Fruit fly (Drosophila melanogaster): ENCODE data around the gene Rac1.
A peak's percentile ranks its signal among the peaks of the same experiment; 100 is the strongest.

dm6 chr3L:1349397-1349796, 46.9 kb upstream of the Rac1 start:
- TF ChIP-seq psq (GFP tag; optimal IDR thresholded peaks at IDR 0.05): peak; percentile 79
- TF ChIP-seq CrebA (GFP tag; optimal IDR thresholded peaks at IDR 0.05; ENCODE audit: borderline replicate concordance): no peak
- TF ChIP-seq OdsH (GFP tag; optimal IDR thresholded peaks at IDR 0.05): no peak
- no peak for TF ChIP-seq Abd-B (GFP tag; optimal IDR thresholded peaks at IDR 0.05)
- no peak for TF ChIP-seq N (GFP tag; optimal IDR thresholded peaks at IDR 0.05)
- no peak for TF ChIP-seq Sp1 (GFP tag; optimal IDR thresholded peaks at IDR 0.05)
- TF ChIP-seq fru (GFP tag; optimal IDR thresholded peaks at IDR 0.05): no peak
- TF ChIP-seq br (GFP tag; optimal IDR thresholded peaks at IDR 0.05): no peak
- TF ChIP-seq dl (GFP tag; optimal IDR thresholded peaks at IDR 0.05; ENCODE audit: insufficient read depth in 1 of 2, partially characterized antibody in 2 of 2): peak in 1 of 2 experiments; percentile 13
- TF ChIP-seq Hr78 (GFP tag; optimal IDR thresholded peaks at IDR 0.05): no peak

Measured in whole organism, wandering third instar larva.